Worm (Caenorhabditis elegans) whole organism, L1 larva: ENCODE measurements around the gene C36B7.4.

Experiments
- aly-2 ChIP-seq: fragments of 150-350 bp; optimal IDR thresholded peaks from 2 replicates; lab custom pipeline; 2014; ENCODE audit warnings: missing biosample characterization, missing genetic modification characterization
- ceh-82 ChIP-seq, 3 experiments: fragments of 150-350 bp in 1 of 3; sonication (generic microtip) in 2 of 3; optimal IDR thresholded peaks; 2 replicates each; lab custom pipeline; 2014 to 2017; ENCODE audit warnings: missing biosample characterization in 3 of 3, missing genetic modification characterization in 3 of 3
- isw-1 ChIP-seq: fragments of 200-800 bp; sonication (Bioruptor generic); IDR thresholded peaks from 2 replicates; pipeline ENCODE4 v1.3.6; 2022; ENCODE audit warnings: missing genetic modification characterization, missing compliant biosample characterization
- lir-3 ChIP-seq: sonication (generic microtip); optimal IDR thresholded peaks from 2 replicates; lab custom pipeline; 2016; ENCODE audit warnings: mild to moderate bottlenecking, missing genetic modification characterization, moderate library complexity, missing compliant biosample characterization; ENCODE audit not compliant: poor library complexity
- nhr-12 ChIP-seq: sonication (generic microtip); optimal IDR thresholded peaks from 2 replicates; lab custom pipeline; 2017; ENCODE audit warnings: missing biosample characterization, missing genetic modification characterization
- snpc-4 ChIP-seq: fragments of 150-350 bp; optimal IDR thresholded peaks from 2 replicates; lab custom pipeline; 2014; ENCODE audit warnings: missing biosample characterization, missing genetic modification characterization
- tbx-2 ChIP-seq: sonication (generic microtip); optimal IDR thresholded peaks from 2 replicates; lab custom pipeline; 2016; ENCODE audit warnings: missing genetic modification characterization, missing compliant biosample characterization
- zag-1 ChIP-seq: fragments of 150-350 bp; optimal IDR thresholded peaks from 2 replicates; lab custom pipeline; 2014; ENCODE audit warnings: missing biosample characterization, missing genetic modification characterization
- zip-4 ChIP-seq: fragments of 200-800 bp; sonication (Bioruptor generic); optimal IDR thresholded peaks from 2 replicates; lab custom pipeline; 2018; ENCODE audit warnings: mild to moderate bottlenecking, missing genetic modification characterization, moderate library complexity, missing compliant biosample characterization

DNA sequence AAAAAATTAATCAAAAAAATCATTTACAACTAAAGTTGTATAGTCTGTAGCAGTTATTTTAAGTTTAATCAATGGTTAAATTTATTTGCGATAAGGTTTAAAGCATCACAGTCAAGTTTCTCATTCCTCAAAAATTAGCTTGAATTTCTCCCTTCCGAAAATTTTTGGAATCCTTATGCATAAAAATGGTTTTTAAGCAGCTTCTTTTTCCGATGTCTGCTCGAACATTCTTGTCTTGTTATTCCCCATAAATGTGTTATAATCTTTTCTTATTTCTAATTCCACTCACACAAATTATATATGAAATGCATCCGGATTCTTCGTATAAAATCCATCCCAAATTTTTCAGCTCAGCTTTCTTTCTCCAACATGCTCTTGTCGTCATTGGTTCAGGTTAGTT lies 15.7 kb upstream of the C36B7.4 start, which contains the start of gene C36B7.3:
- no peak for TF ChIP-seq lir-3 (tag; lab: Kevin White, UChicago)
- TF ChIP-seq zag-1: no peak
- TF ChIP-seq snpc-4: no peak
- TF ChIP-seq ceh-82 (tag; optimal IDR thresholded peaks at IDR 0.05; lab: Kevin White, UChicago): no peak
- no peak for TF ChIP-seq nhr-12 (tag; lab: Kevin White, UChicago)
- TF ChIP-seq aly-2 (tag; lab: Kevin White, UChicago): no peak
- TF ChIP-seq tbx-2 (tag; lab: Kevin White, UChicago): no peak
- TF ChIP-seq zip-4 (GFP tag; lab: Kevin White, UChicago): no peak
- no peak for TF ChIP-seq isw-1 (GFP tag; lab: Robert Waterston, UW)
